Worm (Caenorhabditis elegans) whole organism, L1 larva: Measurements from ENCODE around the gene C34C12.6.

Experiments
- fos-1 ChIP-seq: fragments of 150-350 bp; optimal IDR thresholded peaks from 2 replicates; lab custom pipeline; 2014; ENCODE audit warnings: missing biosample characterization, missing genetic modification characterization
- grh-1 ChIP-seq: fragments of 200-800 bp; sonication (Bioruptor generic); IDR thresholded peaks from 2 replicates; pipeline ENCODE4 v1.3.6; 2022; ENCODE audit warnings: missing genetic modification reagents, missing genetic modification characterization, missing compliant biosample characterization
- snpc-4 ChIP-seq: fragments of 150-350 bp; optimal IDR thresholded peaks from 2 replicates; lab custom pipeline; 2014; ENCODE audit warnings: missing biosample characterization, missing genetic modification characterization
- unc-130 ChIP-seq: fragments of 150-350 bp; optimal IDR thresholded peaks from 2 replicates; lab custom pipeline; 2017; ENCODE audit warnings: missing biosample characterization, missing genetic modification characterization, inconsistent platforms
- vab-15 ChIP-seq: sonication (generic microtip); optimal IDR thresholded peaks from 2 replicates; lab custom pipeline; 2017; ENCODE audit warnings: missing genotype, mild to moderate bottlenecking, missing genetic modification characterization, missing compliant biosample characterization

DNA sequence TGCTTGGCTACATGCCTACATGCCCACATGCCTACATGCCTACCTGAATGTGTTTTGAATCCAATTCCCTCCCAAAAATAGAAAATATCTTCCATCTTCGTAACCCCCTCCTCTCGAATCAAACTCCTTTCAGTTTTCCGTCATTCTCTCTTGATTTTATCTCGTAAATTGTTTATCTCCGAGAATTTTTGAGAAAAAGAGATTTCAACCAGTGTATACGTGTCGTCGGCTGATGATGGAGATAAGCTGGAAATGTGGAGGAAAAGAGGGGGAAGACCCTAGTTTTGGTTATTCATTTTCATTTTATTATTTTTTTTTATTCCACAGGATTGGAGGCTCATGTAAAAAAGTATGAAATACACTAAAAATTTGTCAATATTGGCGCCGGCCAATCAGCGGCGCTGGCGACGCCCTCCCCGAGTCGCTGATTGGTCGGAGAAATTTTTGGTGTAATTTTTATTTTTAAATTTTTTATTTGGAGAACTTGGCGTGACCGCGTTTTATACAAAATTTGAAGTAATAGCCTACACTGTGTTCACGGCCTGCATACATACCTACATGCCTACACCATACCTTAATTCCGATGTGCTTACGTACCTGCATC is 3.5 kb upstream of the C34C12.6 start:
- no peak for TF ChIP-seq vab-15 (tag; lab: Kevin White, UChicago)
- TF ChIP-seq unc-130 (tag; lab: Kevin White, UChicago), result no peak
- TF ChIP-seq snpc-4 (tag; lab: Kevin White, UChicago), result no peak
- no peak for TF ChIP-seq grh-1 (GFP tag; lab: Robert Waterston, UW)
- TF ChIP-seq fos-1 (tag; lab: Kevin White, UChicago), result no peak
